Fruit fly (Drosophila melanogaster) whole organism, embryonic: Measurements from ENCODE around the gene CG17778.

Experiments used
- Atf3 ChIP-seq: fragments of 200-800 bp; sonication (Bioruptor generic); optimal IDR thresholded peaks from 3 replicates; lab custom pipeline; 2016; ENCODE audit warnings: missing biosample characterization, missing genetic modification characterization
- CG10565 ChIP-seq: fragments of 200-800 bp; sonication (Bioruptor generic); optimal IDR thresholded peaks from 3 replicates; lab custom pipeline; 2016; ENCODE audit warnings: missing biosample characterization, mild to moderate bottlenecking, missing genetic modification characterization
- CG11723 ChIP-seq: fragments of 200-800 bp; sonication (Bioruptor generic); optimal IDR thresholded peaks from 2 replicates; lab custom pipeline; 2017; ENCODE audit warnings: missing biosample characterization, mild to moderate bottlenecking, missing genetic modification characterization
- CG12219 ChIP-seq: fragments of 200-800 bp; sonication (Bioruptor generic); optimal IDR thresholded peaks from 3 replicates; lab custom pipeline; 2018; ENCODE audit warnings: missing biosample characterization, mild to moderate bottlenecking, missing genetic modification characterization
- CG12236 ChIP-seq: fragments of 200-800 bp; sonication (Bioruptor generic); optimal IDR thresholded peaks from 2 replicates; lab custom pipeline; 2016; ENCODE audit warnings: missing biosample characterization, missing genetic modification characterization
- CG14014 ChIP-seq: fragments of 200-800 bp; sonication (Bioruptor generic); IDR thresholded peaks from 2 replicates; pipeline ENCODE4 v1.3.6; 2022; ENCODE audit warnings: missing biosample characterization, missing genetic modification characterization
- CG14441 ChIP-seq: fragments of 200-800 bp; sonication (Bioruptor generic); IDR thresholded peaks from 2 replicates; pipeline ENCODE4 v1.3.6; 2022; ENCODE audit warnings: missing biosample characterization, missing genetic modification characterization
- CG14667 ChIP-seq: fragments of 200-800 bp; sonication (Bioruptor generic); IDR thresholded peaks from 2 replicates; pipeline ENCODE4 v1.3.6; 2022; ENCODE audit warnings: missing biosample characterization, missing genetic modification characterization
- CG18262 ChIP-seq: fragments of 200-800 bp; optimal IDR thresholded peaks from 3 replicates; lab custom pipeline; 2019; ENCODE audit warnings: missing biosample characterization, mild to moderate bottlenecking, missing genetic modification characterization, moderate library complexity
- CG18619 ChIP-seq: fragments of 200-800 bp; sonication (Bioruptor generic); optimal IDR thresholded peaks from 3 replicates; lab custom pipeline; 2017; ENCODE audit warnings: missing biosample characterization, mild to moderate bottlenecking, missing genetic modification characterization
- CG2129 ChIP-seq: fragments of 200-800 bp; sonication (Bioruptor generic); IDR thresholded peaks from 2 replicates; pipeline ENCODE4 v1.3.6; 2022; ENCODE audit warnings: missing biosample characterization, missing genetic modification characterization; ENCODE audit not compliant: partially characterized antibody
- CG2712 ChIP-seq: fragments of 200-800 bp; optimal IDR thresholded peaks from 3 replicates; lab custom pipeline; 2019; ENCODE audit warnings: missing biosample characterization, mild to moderate bottlenecking, missing genetic modification characterization, moderate library complexity
- CG30431 ChIP-seq: fragments of 200-800 bp; sonication (Bioruptor generic); optimal IDR thresholded peaks from 2 replicates; lab custom pipeline; 2017; ENCODE audit warnings: missing biosample characterization, missing genetic modification characterization
- CG31224 ChIP-seq: fragments of 200-800 bp; sonication (Bioruptor generic); IDR thresholded peaks from 2 replicates; pipeline ENCODE4 v1.3.6; 2022; ENCODE audit warnings: missing biosample characterization, missing genetic modification characterization
- CG32767 ChIP-seq: fragments of 200-800 bp; sonication (Bioruptor generic); IDR thresholded peaks from 2 replicates; pipeline ENCODE4 v1.3.6; 2022; ENCODE audit warnings: missing biosample characterization, missing genetic modification characterization
- CG3847 ChIP-seq: fragments of 200-800 bp; sonication (Bioruptor generic); IDR thresholded peaks from 2 replicates; pipeline ENCODE4 v1.3.6; 2022; ENCODE audit warnings: missing biosample characterization, missing genetic modification characterization
- CG4707 ChIP-seq: fragments of 200-800 bp; sonication (Bioruptor generic); optimal IDR thresholded peaks from 2 replicates; lab custom pipeline; 2018; ENCODE audit warnings: missing biosample characterization, mild to moderate bottlenecking, missing genetic modification characterization, moderate library complexity
- CG8765 ChIP-seq: fragments of 200-800 bp; sonication (Bioruptor generic); IDR thresholded peaks from 2 replicates; pipeline ENCODE4 v1.3.6; 2022; ENCODE audit warnings: missing biosample characterization, missing genetic modification characterization
- CG9437 ChIP-seq: fragments of 200-800 bp; sonication (Bioruptor generic); optimal IDR thresholded peaks from 2 replicates; lab custom pipeline; 2018; ENCODE audit warnings: missing biosample characterization, mild to moderate bottlenecking, missing genetic modification characterization
- CG9609 ChIP-seq: fragments of 200-800 bp; sonication (Bioruptor generic); optimal IDR thresholded peaks from 3 replicates; lab custom pipeline; 2016; ENCODE audit warnings: missing biosample characterization, missing genetic modification characterization
- D19B ChIP-seq: fragments of 200-800 bp; sonication (Bioruptor generic); optimal IDR thresholded peaks from 2 replicates; lab custom pipeline; 2017; ENCODE audit warnings: missing biosample characterization, mild to moderate bottlenecking, missing genetic modification characterization
- Dek ChIP-seq: fragments of 200-800 bp; sonication (Bioruptor generic); optimal IDR thresholded peaks from 3 replicates; lab custom pipeline; 2019; ENCODE audit warnings: missing biosample characterization, mild to moderate bottlenecking, missing genetic modification characterization, moderate library complexity
- ERR ChIP-seq: fragments of 200-800 bp; sonication (Bioruptor generic); optimal IDR thresholded peaks from 2 replicates; lab custom pipeline; 2016; ENCODE audit warnings: missing biosample characterization, missing genetic modification characterization
- Gsc ChIP-seq: fragments of 200-800 bp; sonication (Bioruptor generic); IDR thresholded peaks from 2 replicates; pipeline ENCODE4 v1.3.6; 2022; ENCODE audit warnings: missing biosample characterization, missing genetic modification characterization
- HLH54F ChIP-seq: fragments of 200-800 bp; sonication (Bioruptor generic); optimal IDR thresholded peaks from 3 replicates; lab custom pipeline; 2016; ENCODE audit warnings: missing biosample characterization, missing genetic modification characterization
- MBD-R2 ChIP-seq: fragments of 200-800 bp; sonication (Bioruptor generic); IDR thresholded peaks from 2 replicates; pipeline ENCODE4 v1.3.6; 2022; ENCODE audit warnings: missing biosample characterization, missing genetic modification characterization
- Myb ChIP-seq: fragments of 200-800 bp; sonication (Bioruptor generic); optimal IDR thresholded peaks from 2 replicates; lab custom pipeline; 2016; ENCODE audit warnings: missing biosample characterization, missing genetic modification characterization
- Oaz ChIP-seq: fragments of 200-800 bp; sonication (Bioruptor generic); IDR thresholded peaks from 2 replicates; pipeline ENCODE4 v1.3.6; 2022; ENCODE audit warnings: missing biosample characterization, missing genetic modification characterization
- Oli ChIP-seq: fragments of 200-800 bp; sonication (Bioruptor generic); optimal IDR thresholded peaks from 2 replicates; lab custom pipeline; 2018; ENCODE audit warnings: missing biosample characterization, mild to moderate bottlenecking, missing genetic modification characterization, moderate library complexity
- Ptx1 ChIP-seq: fragments of 200-800 bp; sonication (Bioruptor generic); IDR thresholded peaks from 2 replicates; pipeline ENCODE4 v1.3.6; 2022; ENCODE audit warnings: missing biosample characterization, missing genetic modification characterization
- Sry-β ChIP-seq: fragments of 200-800 bp; sonication (Bioruptor generic); optimal IDR thresholded peaks from 2 replicates; lab custom pipeline; 2018; ENCODE audit warnings: missing biosample characterization, mild to moderate bottlenecking, missing genetic modification characterization, moderate library complexity
- ato ChIP-seq: fragments of 200-800 bp; sonication (Bioruptor generic); IDR thresholded peaks from 2 replicates; pipeline ENCODE4 v1.3.6; 2022; ENCODE audit warnings: missing biosample characterization, missing genetic modification characterization; ENCODE audit not compliant: partially characterized antibody
- cato ChIP-seq: fragments of 200-800 bp; sonication (Bioruptor generic); optimal IDR thresholded peaks from 2 replicates; lab custom pipeline; 2016; ENCODE audit warnings: missing biosample characterization, missing genetic modification characterization, borderline replicate concordance
- dimm ChIP-seq: fragments of 200-800 bp; sonication (Bioruptor generic); IDR thresholded peaks from 2 replicates; pipeline ENCODE4 v1.3.6; 2022; ENCODE audit warnings: missing biosample characterization, missing genetic modification characterization
- fd64A ChIP-seq: fragments of 200-800 bp; sonication (Bioruptor generic); optimal IDR thresholded peaks from 3 replicates; lab custom pipeline; 2018; ENCODE audit warnings: missing biosample characterization, mild to moderate bottlenecking, missing genetic modification characterization
- gcm2 ChIP-seq: fragments of 200-800 bp; sonication (Bioruptor generic); optimal IDR thresholded peaks from 2 replicates; lab custom pipeline; 2016; ENCODE audit warnings: missing biosample characterization, missing genetic modification characterization
- ham ChIP-seq: fragments of 200-800 bp; sonication (Bioruptor generic); IDR thresholded peaks from 2 replicates; pipeline ENCODE4 v1.3.6; 2022; ENCODE audit warnings: missing biosample characterization, missing genetic modification characterization
- hkb ChIP-seq, 2 experiments: fragments of 200-800 bp in 1 of 2; fragments of >200 bp in 1 of 2; sonication (Bioruptor generic) in 1 of 2; IDR thresholded peaks in 1 of 2; optimal IDR thresholded peaks in 1 of 2; 2 replicates each; pipeline versions ENCODE4 v1.3.6 to Lab custom; 2017 to 2022; ENCODE audit warnings: missing biosample characterization in 1 of 2, missing genetic modification characterization in 1 of 2
- hth ChIP-seq: fragments of >200 bp; optimal IDR thresholded peaks from 2 replicates; lab custom pipeline; 2017; ENCODE audit warnings: inconsistent platforms
- jing ChIP-seq: fragments of 200-800 bp; sonication (Bioruptor generic); optimal IDR thresholded peaks from 2 replicates; lab custom pipeline; 2018; ENCODE audit warnings: missing biosample characterization, mild to moderate bottlenecking, missing genetic modification characterization
- nerfin-1 ChIP-seq: fragments of 200-800 bp; sonication (Bioruptor generic); optimal IDR thresholded peaks from 3 replicates; lab custom pipeline; 2019; ENCODE audit warnings: missing biosample characterization, mild to moderate bottlenecking, missing genetic modification characterization, moderate library complexity
- nom ChIP-seq: fragments of 200-800 bp; sonication (Bioruptor generic); optimal IDR thresholded peaks from 2 replicates; lab custom pipeline; 2017; ENCODE audit warnings: missing biosample characterization, missing genetic modification characterization, mild to moderate bottlenecking, moderate library complexity, missing genetic modification reagents
- oc ChIP-seq: fragments of 200-800 bp; sonication (Bioruptor generic); optimal IDR thresholded peaks from 2 replicates; lab custom pipeline; 2018; ENCODE audit warnings: missing biosample characterization, mild to moderate bottlenecking, missing genetic modification characterization, moderate library complexity
- otp ChIP-seq: fragments of 200-800 bp; sonication (Bioruptor generic); IDR thresholded peaks from 3 replicates; pipeline ENCODE4, ENCODE4 v1.3.6; 2022; ENCODE audit warnings: missing biosample characterization, missing genetic modification characterization
- p53 ChIP-seq: fragments of 200-800 bp; sonication (Bioruptor generic); optimal IDR thresholded peaks from 2 replicates; lab custom pipeline; 2016; ENCODE audit warnings: missing biosample characterization, missing genetic modification characterization
- pfk ChIP-seq: fragments of 200-800 bp; sonication (Bioruptor generic); optimal IDR thresholded peaks from 2 replicates; lab custom pipeline; 2018; ENCODE audit warnings: missing biosample characterization, mild to moderate bottlenecking, missing genetic modification characterization, moderate library complexity
- schlank ChIP-seq: fragments of 200-800 bp; sonication (Bioruptor generic); optimal IDR thresholded peaks from 2 replicates; lab custom pipeline; 2018; ENCODE audit warnings: missing biosample characterization, mild to moderate bottlenecking, missing genetic modification characterization
- sima ChIP-seq: fragments of 200-800 bp; sonication (Bioruptor generic); optimal IDR thresholded peaks from 2 replicates; lab custom pipeline; 2016; ENCODE audit warnings: missing biosample characterization, missing genetic modification characterization
- unpg ChIP-seq: fragments of 200-800 bp; sonication (Bioruptor generic); optimal IDR thresholded peaks from 3 replicates; lab custom pipeline; 2018; ENCODE audit warnings: missing biosample characterization, mild to moderate bottlenecking, missing genetic modification characterization, moderate library complexity
- usp ChIP-seq: fragments of >200 bp; optimal IDR thresholded peaks from 2 replicates; lab custom pipeline; 2017; ENCODE audit warnings: missing biosample characterization, missing genetic modification characterization

The CG17778 gene

DNA sequence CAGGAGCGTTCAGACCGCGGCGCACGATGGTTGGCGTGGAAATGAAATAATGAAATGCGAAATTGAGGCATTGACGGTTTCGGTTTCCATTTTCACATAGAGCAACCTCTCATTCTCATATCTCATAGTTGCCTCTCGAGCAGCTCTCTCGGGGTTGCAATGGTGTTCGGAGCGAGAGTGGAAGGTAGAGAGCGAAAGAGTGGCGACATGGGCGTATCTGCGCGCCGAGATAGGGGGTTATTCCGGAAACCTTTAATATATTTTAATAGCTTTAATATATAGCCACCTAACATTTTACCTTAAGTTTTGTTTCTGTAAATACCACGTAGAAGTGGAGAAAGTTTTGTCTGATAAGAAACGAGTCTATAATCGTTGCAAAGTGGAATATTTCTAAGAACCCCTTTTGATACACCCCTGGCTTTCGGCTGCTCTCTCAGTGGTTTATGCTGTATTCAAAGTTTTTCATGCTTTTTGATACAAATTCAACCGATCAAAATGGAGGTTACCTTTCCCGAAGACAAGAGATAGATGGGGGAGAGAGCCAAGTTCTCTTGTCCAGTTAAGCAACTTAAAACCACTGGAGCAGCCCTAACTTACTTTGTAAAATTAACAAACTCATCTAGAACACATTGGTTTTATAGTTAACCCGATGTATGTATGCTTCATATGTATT, 28.9 kb downstream of the CG17778 start, which contains the start of gene elav (continued):
- peak; percentile 98 for TF ChIP-seq Dek (tag; lab: Kevin White, UChicago)
- peak; percentile 96 for TF ChIP-seq CG30431 (GFP tag; lab: Kevin White, UChicago)
- peak; percentile 94 for TF ChIP-seq Atf3 (GFP tag; lab: Kevin White, UChicago)
- peak; percentile 98 for TF ChIP-seq CG12219 (GFP tag; lab: Kevin White, UChicago)
- TF ChIP-seq nerfin-1 (tag; lab: Kevin White, UChicago), result peak; percentile 98
- no peak for TF ChIP-seq hkb (optimal IDR thresholded peaks at IDR 0.05; lab: Kevin White, UChicago)
- TF ChIP-seq hkb (GFP tag; IDR thresholded peaks at IDR 0.05; lab: Robert Waterston, UW), result peak; percentile 99
- peak; percentile 98 for TF ChIP-seq Ptx1
- peak; percentile 97 for TF ChIP-seq HLH54F (GFP tag; lab: Kevin White, UChicago)
- no peak for TF ChIP-seq hth (lab: Kevin White, UChicago)
- TF ChIP-seq schlank (tag; lab: Kevin White, UChicago), result peak; percentile 97
- TF ChIP-seq CG9609 (GFP tag; lab: Kevin White, UChicago), result peak; percentile 94
- peak; percentile 84 for TF ChIP-seq Myb (GFP tag; lab: Kevin White, UChicago)
- peak; percentile 93 for TF ChIP-seq CG4707
- TF ChIP-seq MBD-R2, result peak; percentile 98
- TF ChIP-seq CG9437 (GFP tag; lab: Kevin White, UChicago), result peak; percentile 94
- peak; percentile 99 for TF ChIP-seq CG2712 (tag; lab: Kevin White, UChicago)
- peak; percentile 96 for TF ChIP-seq fd64A (GFP tag; lab: Kevin White, UChicago)
- peak; percentile 91 for TF ChIP-seq dimm (GFP tag; lab: Robert Waterston, UW)
- peak; percentile 99 for TF ChIP-seq CG32767 (GFP tag; lab: Robert Waterston, UW)
- TF ChIP-seq unpg (GFP tag; lab: Kevin White, UChicago), result peak; percentile 98
- TF ChIP-seq CG14014 (GFP tag; lab: Robert Waterston, UW), result peak; percentile 99
- peak; percentile 97 for TF ChIP-seq CG8765 (GFP tag; lab: Robert Waterston, UW)
- TF ChIP-seq sima (GFP tag; lab: Kevin White, UChicago), result peak; percentile 74
- TF ChIP-seq ERR (GFP tag; lab: Kevin White, UChicago), result peak; percentile 93
- TF ChIP-seq Gsc (GFP tag; lab: Robert Waterston, UW), result peak; percentile 91
- TF ChIP-seq ato, result peak; percentile 49; the same call in 1 of the 2 replicates
- peak; percentile 95 for TF ChIP-seq CG31224 (GFP tag; lab: Robert Waterston, UW)
- TF ChIP-seq nom (GFP tag; lab: Kevin White, UChicago), result peak; percentile 98
- TF ChIP-seq CG14667, result peak; percentile 97
- peak; percentile 95 for TF ChIP-seq jing
- peak; percentile 96 for TF ChIP-seq gcm2 (GFP tag; lab: Kevin White, UChicago)
- no peak for TF ChIP-seq CG2129
- peak; percentile 95 for TF ChIP-seq D19B (GFP tag; lab: Kevin White, UChicago)
- peak; percentile 97 for TF ChIP-seq cato
- peak; percentile 95 for TF ChIP-seq ham (GFP tag; lab: Robert Waterston, UW)
- peak; percentile 99 for TF ChIP-seq Oli (tag; lab: Kevin White, UChicago)
- peak; percentile 78 for TF ChIP-seq pfk (GFP tag; lab: Kevin White, UChicago)
- TF ChIP-seq Oaz (GFP tag; lab: Robert Waterston, UW), result peak; percentile 97
- TF ChIP-seq CG3847 (GFP tag; lab: Robert Waterston, UW), result peak; percentile 99
- peak; percentile 75 for TF ChIP-seq CG10565 (GFP tag; lab: Kevin White, UChicago)
- no peak for TF ChIP-seq usp (GFP tag; lab: Kevin White, UChicago)
- TF ChIP-seq CG11723 (GFP tag; lab: Kevin White, UChicago), result peak; percentile 98
- TF ChIP-seq CG14441 (GFP tag; lab: Robert Waterston, UW), result peak; percentile 98
- peak; percentile 61 for TF ChIP-seq Sry-β (GFP tag; lab: Kevin White, UChicago)
- peak; percentile 80 for TF ChIP-seq p53
- TF ChIP-seq oc (tag; lab: Kevin White, UChicago), result peak; percentile 99
- peak; percentile 92 for TF ChIP-seq CG12236 (GFP tag; lab: Kevin White, UChicago)
- TF ChIP-seq otp, result peak; percentile 98
- peak; percentile 98 for TF ChIP-seq CG18619
- TF ChIP-seq CG18262 (tag; lab: Kevin White, UChicago), result peak; percentile 99
